Worm (Caenorhabditis elegans) whole organism, L4 larva: ENCODE data around the gene yju-2.

ENCODE experiments used
- F37D6.2 ChIP-seq: sonication (generic microtip); optimal IDR thresholded peaks from 2 replicates; lab custom pipeline; 2016; ENCODE audit warnings: mild to moderate bottlenecking, missing genetic modification characterization, missing compliant biosample characterization
- F44E2.7 ChIP-seq: fragments of 200-800 bp; sonication (Bioruptor generic); IDR thresholded peaks from 2 replicates; pipeline ENCODE4 v2.1.2; 2022; ENCODE audit warnings: missing genetic modification characterization, missing compliant biosample characterization
- F49E8.2 ChIP-seq: sonication (generic microtip); optimal IDR thresholded peaks from 2 replicates; lab custom pipeline; 2016; ENCODE audit warnings: missing compliant biosample characterization, mild to moderate bottlenecking, missing genetic modification characterization, borderline replicate concordance
- R02D3.7 ChIP-seq: fragments of 150-350 bp; sonication (generic microtip); optimal IDR thresholded peaks from 3 replicates; lab custom pipeline; 2014; ENCODE audit warnings: missing biosample characterization, missing genetic modification characterization
- T20F7.1 ChIP-seq: fragments of 200-800 bp; sonication (Bioruptor generic); optimal IDR thresholded peaks from 2 replicates; lab custom pipeline; 2018; ENCODE audit warnings: mild to moderate bottlenecking, missing genetic modification characterization, missing compliant biosample characterization
- T26A8.4 ChIP-seq: fragments of 200-800 bp; sonication (Bioruptor generic); IDR thresholded peaks from 2 replicates; pipeline ENCODE4 v1.3.6; 2022; ENCODE audit warnings: missing genetic modification characterization, missing compliant biosample characterization
- Y48G9A.11 ChIP-seq: fragments of 200-800 bp; sonication (Bioruptor generic); IDR thresholded peaks from 2 replicates; pipeline ENCODE4 v1.3.6; 2022; ENCODE audit warnings: missing genetic modification reagents, missing genetic modification characterization, missing compliant biosample characterization
- ZK337.2 ChIP-seq: fragments of 200-800 bp; sonication (Bioruptor generic); IDR thresholded peaks from 2 replicates; pipeline ENCODE4 v1.3.6; 2022; ENCODE audit warnings: missing genetic modification reagents, missing genetic modification characterization, missing compliant biosample characterization
- ZK546.5 ChIP-seq, 2 experiments: sonication (generic microtip); optimal IDR thresholded peaks; 2 replicates each; lab custom pipeline; 2017; ENCODE audit warnings: missing biosample characterization in 2 of 2, missing genetic modification characterization in 2 of 2
- ceh-28 ChIP-seq: fragments of 150-350 bp; optimal IDR thresholded peaks from 2 replicates; lab custom pipeline; 2014; ENCODE audit warnings: missing biosample characterization, missing genetic modification reagents, missing genetic modification characterization
- ceh-62 ChIP-seq: sonication (generic microtip); optimal IDR thresholded peaks from 2 replicates; lab custom pipeline; 2017; ENCODE audit warnings: missing biosample characterization, missing genetic modification characterization
- ceh-82 ChIP-seq: sonication (generic microtip); optimal IDR thresholded peaks from 2 replicates; lab custom pipeline; 2017; ENCODE audit warnings: missing biosample characterization, missing genetic modification characterization
- ctbp-1 ChIP-seq: fragments of 200-800 bp; sonication (Bioruptor generic); IDR thresholded peaks from 2 replicates; pipeline ENCODE4 v1.3.6; 2022; ENCODE audit warnings: missing genetic modification reagents, missing genetic modification characterization, missing compliant biosample characterization
- daf-16 ChIP-seq, 3 experiments: sonication (generic microtip); optimal IDR thresholded peaks; 2 replicates each; lab custom pipeline; 2016 to 2017; ENCODE audit warnings: missing genetic modification characterization in 3 of 3, missing genetic modification reagents in 3 of 3, mild to moderate bottlenecking in 2 of 3, missing compliant biosample characterization in 2 of 3, missing biosample characterization in 1 of 3, moderate library complexity in 1 of 3
- daf-19 ChIP-seq: fragments of 200-800 bp; sonication (Bioruptor generic); conservative IDR thresholded peaks from 2 replicates; pipeline ENCODE4 v1.3.6; 2022; ENCODE audit warnings: missing genetic modification characterization, missing compliant biosample characterization
- daf-8 ChIP-seq: fragments of 200-800 bp; sonication (Bioruptor generic); IDR thresholded peaks from 2 replicates; pipeline ENCODE4 v1.3.6; 2022; ENCODE audit warnings: missing genetic modification characterization, missing compliant biosample characterization
- dmd-6 ChIP-seq: fragments of 200-800 bp; sonication (Bioruptor generic); IDR thresholded peaks from 2 replicates; pipeline ENCODE4 v1.3.6; 2022; ENCODE audit warnings: missing genetic modification reagents, missing genetic modification characterization, missing compliant biosample characterization
- dmd-8 ChIP-seq: fragments of 200-800 bp; sonication (Bioruptor generic); IDR thresholded peaks from 2 replicates; pipeline ENCODE4 v1.3.6; 2022; ENCODE audit warnings: missing genetic modification characterization, missing compliant biosample characterization
- dpl-1 ChIP-seq: fragments of 150-350 bp; optimal IDR thresholded peaks from 2 replicates; lab custom pipeline; 2014; ENCODE audit warnings: missing biosample characterization, missing genetic modification reagents, missing genetic modification characterization
- egl-27 ChIP-seq: sonication (generic microtip); optimal IDR thresholded peaks from 3 replicates; lab custom pipeline; 2017; ENCODE audit warnings: missing biosample characterization, missing genetic modification reagents, missing genetic modification characterization
- egl-43 ChIP-seq: fragments of 200-800 bp; sonication (Bioruptor generic); IDR thresholded peaks from 2 replicates; pipeline ENCODE4 v1.3.6; 2022; ENCODE audit warnings: missing genetic modification reagents, missing genetic modification characterization, missing compliant biosample characterization
- fkh-10 ChIP-seq: fragments of 150-350 bp; optimal IDR thresholded peaks from 2 replicates; lab custom pipeline; 2014; ENCODE audit warnings: missing biosample characterization, missing genetic modification reagents, missing genetic modification characterization
- hif-1 ChIP-seq, 2 experiments: sonication (generic microtip); optimal IDR thresholded peaks; 2 replicates each; lab custom pipeline; 2016 to 2017; ENCODE audit warnings: missing compliant biosample characterization in 2 of 2, missing genetic modification characterization in 2 of 2, missing genetic modification reagents in 2 of 2, missing genotype in 2 of 2, mild to moderate bottlenecking in 1 of 2
- hlh-11 ChIP-seq: fragments of 200-800 bp; sonication (Bioruptor generic); optimal IDR thresholded peaks from 2 replicates; lab custom pipeline; 2018; ENCODE audit warnings: mild to moderate bottlenecking, missing genetic modification characterization, missing compliant biosample characterization
- hlh-30 ChIP-seq: sonication (generic microtip); optimal IDR thresholded peaks from 2 replicates; lab custom pipeline; 2017; ENCODE audit warnings: antibody characterized with exemption, mild to moderate bottlenecking, missing genetic modification characterization, missing compliant biosample characterization; ENCODE audit not compliant: insufficient read depth
- hmg-1.1 ChIP-seq: fragments of 200-800 bp; sonication (Bioruptor generic); IDR thresholded peaks from 2 replicates; pipeline ENCODE4 v1.3.6; 2022; ENCODE audit warnings: missing genetic modification reagents, missing genetic modification characterization, missing compliant biosample characterization
- lin-29 ChIP-seq: fragments of 200-800 bp; sonication (Bioruptor generic); IDR thresholded peaks from 2 replicates; pipeline ENCODE4 v1.3.6; 2022; ENCODE audit warnings: missing genetic modification reagents, missing genetic modification characterization, missing compliant biosample characterization
- lin-38 ChIP-seq: fragments of 200-800 bp; sonication (Bioruptor generic); IDR thresholded peaks from 2 replicates; pipeline ENCODE4 v1.3.6; 2022; ENCODE audit warnings: missing genetic modification reagents, missing genetic modification characterization, missing compliant biosample characterization
- lin-39 ChIP-seq: fragments of 150-350 bp; optimal IDR thresholded peaks from 2 replicates; lab custom pipeline; 2014; ENCODE audit warnings: missing biosample characterization, missing genetic modification reagents, missing genetic modification characterization
- lsy-2 ChIP-seq, 2 experiments: fragments of 150-350 bp in 1 of 2; sonication (generic microtip) in 1 of 2; optimal IDR thresholded peaks; 2 replicates each; lab custom pipeline; 2014 to 2017; ENCODE audit warnings: missing biosample characterization in 2 of 2, missing genetic modification characterization in 2 of 2
- madf-9 ChIP-seq: fragments of 200-800 bp; sonication (Bioruptor generic); conservative IDR thresholded peaks from 2 replicates; pipeline ENCODE4 v1.3.6; 2022; ENCODE audit warnings: missing genetic modification reagents, missing genetic modification characterization, missing compliant biosample characterization
- nhr-10 ChIP-seq: fragments of 150-350 bp; optimal IDR thresholded peaks from 2 replicates; lab custom pipeline; 2014; ENCODE audit warnings: missing biosample characterization, missing genetic modification characterization
- nhr-102 ChIP-seq: sonication (generic microtip); optimal IDR thresholded peaks from 2 replicates; lab custom pipeline; 2016; ENCODE audit warnings: mild to moderate bottlenecking, missing genetic modification characterization, moderate library complexity, missing compliant biosample characterization
- nhr-11 ChIP-seq: fragments of 150-350 bp; optimal IDR thresholded peaks from 2 replicates; lab custom pipeline; 2014; ENCODE audit warnings: missing biosample characterization, missing genetic modification characterization
- nhr-111 ChIP-seq: fragments of 200-800 bp; sonication (Bioruptor generic); optimal IDR thresholded peaks from 2 replicates; lab custom pipeline; 2018; ENCODE audit warnings: mild to moderate bottlenecking, missing genetic modification characterization, missing compliant biosample characterization
- nhr-237 ChIP-seq: sonication (generic microtip); optimal IDR thresholded peaks from 2 replicates; lab custom pipeline; 2017; ENCODE audit warnings: missing biosample characterization, missing genetic modification characterization
- nhr-28 ChIP-seq: fragments of 150-350 bp; optimal IDR thresholded peaks from 2 replicates; lab custom pipeline; 2014; ENCODE audit warnings: missing biosample characterization, missing genetic modification characterization
- nhr-41 ChIP-seq: fragments of 200-800 bp; sonication (Bioruptor generic); IDR thresholded peaks from 2 replicates; pipeline ENCODE4 v1.3.6; 2022; ENCODE audit warnings: missing genetic modification reagents, missing genetic modification characterization, missing compliant biosample characterization
- nhr-6 ChIP-seq: fragments of 150-350 bp; optimal IDR thresholded peaks from 2 replicates; lab custom pipeline; 2014; ENCODE audit warnings: missing biosample characterization, missing genetic modification characterization
- pha-4 ChIP-seq, 2 experiments: fragments of 150-350 bp in 1 of 2; fragments of 200-800 bp in 1 of 2; sonication (Bioruptor generic) in 1 of 2; IDR thresholded peaks in 1 of 2; optimal IDR thresholded peaks in 1 of 2; 2 replicates each; pipeline versions ENCODE4 v1.3.6 to Lab custom; 2014 to 2022; ENCODE audit warnings: missing genetic modification characterization in 2 of 2, missing genetic modification reagents in 2 of 2, missing biosample characterization in 1 of 2, missing compliant biosample characterization in 1 of 2
- php-3 ChIP-seq: fragments of 200-800 bp; sonication (Bioruptor generic); IDR thresholded peaks from 2 replicates; pipeline ENCODE4 v1.3.6; 2022; ENCODE audit warnings: missing genetic modification reagents, missing genetic modification characterization, missing compliant biosample characterization
- saeg-2 ChIP-seq: fragments of 200-800 bp; sonication (Bioruptor generic); IDR thresholded peaks from 2 replicates; pipeline ENCODE4 v1.3.6; 2022; ENCODE audit warnings: missing genetic modification reagents, missing genetic modification characterization, missing compliant biosample characterization
- skn-1 ChIP-seq: fragments of 150-350 bp; optimal IDR thresholded peaks from 2 replicates; lab custom pipeline; 2014; ENCODE audit warnings: missing biosample characterization, missing genetic modification characterization
- tra-1 ChIP-seq: fragments of 200-800 bp; sonication (Bioruptor generic); IDR thresholded peaks from 2 replicates; pipeline ENCODE4 v1.3.6; 2022; ENCODE audit warnings: missing genetic modification reagents, missing genetic modification characterization, missing compliant biosample characterization
- unc-39 ChIP-seq: sonication (generic microtip); optimal IDR thresholded peaks from 2 replicates; lab custom pipeline; 2017; ENCODE audit warnings: missing biosample characterization, missing genetic modification characterization
- unc-62 ChIP-seq, 3 experiments: fragments of 150-350 bp in 1 of 3; sonication (generic microtip); optimal IDR thresholded peaks in 2 of 3; peaks in 1 of 3; 1 replicate in 1 of 3; 2 replicates in 2 of 3; lab custom pipeline; 2014 to 2017; ENCODE audit warnings: missing biosample characterization in 3 of 3, missing genetic modification characterization in 3 of 3, missing genetic modification reagents in 3 of 3, missing genotype in 1 of 3
- vab-7 ChIP-seq: fragments of 200-800 bp; sonication (Bioruptor generic); IDR thresholded peaks from 2 replicates; pipeline ENCODE4 v1.3.6; 2022; ENCODE audit warnings: missing genetic modification reagents, missing genetic modification characterization, missing compliant biosample characterization
- zip-2 ChIP-seq: fragments of 150-350 bp; optimal IDR thresholded peaks from 2 replicates; lab custom pipeline; 2014; ENCODE audit warnings: missing biosample characterization, missing genetic modification characterization

Gene yju-2

DNA sequence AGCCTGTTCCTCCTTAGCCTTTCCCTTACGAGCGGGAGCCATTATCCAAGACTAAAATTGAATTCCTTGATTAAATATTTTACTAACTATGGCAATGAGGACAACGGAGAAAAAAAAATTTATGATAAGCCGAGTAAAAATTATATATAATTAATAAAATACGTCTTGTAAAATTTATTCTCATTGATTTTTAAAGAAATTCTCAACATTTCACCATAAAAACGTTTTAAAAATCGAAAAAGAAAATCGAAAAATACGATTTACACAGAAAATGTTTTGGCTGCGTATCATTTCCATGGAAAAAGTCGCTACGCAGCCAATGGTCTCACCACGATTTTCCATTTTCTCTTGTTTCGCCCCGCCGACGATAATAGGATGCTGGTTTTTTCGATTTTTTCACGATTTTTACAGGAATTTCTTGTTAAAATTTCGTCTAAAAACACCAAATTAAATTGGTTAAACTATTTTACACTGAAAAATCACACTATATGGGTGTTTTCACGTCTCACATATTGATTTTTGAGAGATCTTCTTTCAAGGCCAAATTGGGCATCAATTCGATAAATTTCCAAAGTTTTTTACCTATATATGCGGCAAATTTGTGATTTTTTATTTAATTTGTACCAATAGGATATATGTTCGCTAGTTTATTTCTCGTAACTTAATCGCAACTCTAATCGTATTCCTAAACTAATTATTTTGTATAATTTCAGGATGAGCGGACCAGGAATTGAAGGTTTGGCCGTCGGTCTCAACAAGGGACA, 4.4 kb upstream of the yju-2 start, which contains the start of the genes rps-14 and rpl-36:
Gene rps-14 (minus strand): TSS at position 51 of the 764 bp plus-strand sequence.
Gene rpl-36 (plus strand): TSS at position 714 of the 764 bp plus-strand sequence.
- TF ChIP-seq hif-1 (tag; optimal IDR thresholded peaks at IDR 0.05; lab: Kevin White, UChicago) (peak in 1 of 2 experiments; percentile 64), egl-43 (no peak), nhr-237 (tag; lab: Kevin White, UChicago) (no peak), dpl-1 (GFP tag; lab: Kevin White, UChicago) (peak; percentile 89), php-3 (GFP tag; lab: Robert Waterston, UW) (no peak), tra-1 (GFP tag; lab: Robert Waterston, UW) (0 out of 2 replicates have a peak, but pooled peaks have one; percentile 42), unc-39 (tag; lab: Kevin White, UChicago) (no peak), F37D6.2 (peak; percentile 57), vab-7 (GFP tag; lab: Robert Waterston, UW) (no peak), dmd-8 (no peak), dmd-6 (GFP tag; lab: Robert Waterston, UW) (peak; percentile 71), ceh-82 (no peak), saeg-2 (no peak), ceh-62 (tag; lab: Kevin White, UChicago) (no peak), ZK546.5 (tag; optimal IDR thresholded peaks at IDR 0.05; lab: Kevin White, UChicago) (peak in 1 of 2 experiments; percentile 85), egl-27 (tag; lab: Kevin White, UChicago) (no peak), madf-9 (no peak), lin-29 (GFP tag; lab: Robert Waterston, UW) (peak; percentile 12; the same call in 1 of the 2 replicates), T26A8.4 (GFP tag; lab: Robert Waterston, UW) (peak; percentile 59; the same call in 1 of the 2 replicates), nhr-6 (tag; lab: Kevin White, UChicago) (peak; percentile 86), nhr-28 (tag; lab: Kevin White, UChicago) (peak; percentile 64), lin-39 (tag; lab: Kevin White, UChicago) (no peak), ctbp-1 (no peak), nhr-11 (peak; percentile 81), F49E8.2 (tag; lab: Kevin White, UChicago) (no peak), hlh-11 (tag; lab: Kevin White, UChicago) (peak; percentile 80), zip-2 (tag; lab: Kevin White, UChicago) (peak; percentile 9), hmg-1.1 (GFP tag; lab: Robert Waterston, UW) (peak; percentile 62; the same call in 1 of the 2 replicates), ZK337.2 (GFP tag; lab: Robert Waterston, UW) (no peak), nhr-41 (GFP tag; lab: Robert Waterston, UW) (no peak), ceh-28 (tag; lab: Kevin White, UChicago) (no peak), R02D3.7 (tag; lab: Kevin White, UChicago) (no peak), daf-19 (GFP tag; lab: Robert Waterston, UW) (no peak), daf-16 (GFP tag; optimal IDR thresholded peaks at IDR 0.05; lab: Kevin White, UChicago) (peak in 1 of 2 experiments; percentile 33), daf-16 (tag; optimal IDR thresholded peaks at IDR 0.05; lab: Kevin White, UChicago) (peak; percentile 57), skn-1 (no peak), hlh-30 (tag; lab: Kevin White, UChicago) (peak; percentile 77), Y48G9A.11 (no peak), lin-38 (GFP tag; lab: Robert Waterston, UW) (peak; percentile 86), F44E2.7 (GFP tag; lab: Robert Waterston, UW) (no peak), T20F7.1 (GFP tag; lab: Kevin White, UChicago) (peak; percentile 90), daf-8 (GFP tag; lab: Robert Waterston, UW) (no peak), nhr-102 (tag; lab: Kevin White, UChicago) (peak; percentile 75), unc-62 (GFP tag; optimal IDR thresholded peaks at IDR 0.05 in 1 of 2; lab: Kevin White, UChicago) (no peak), unc-62 (tag; optimal IDR thresholded peaks at IDR 0.05; lab: Kevin White, UChicago) (no peak), pha-4 (GFP tag; IDR thresholded peaks at IDR 0.05; lab: Robert Waterston, UW) (peak; percentile 35; the same call in 1 of the 2 replicates), pha-4 (tag; optimal IDR thresholded peaks at IDR 0.05; lab: Kevin White, UChicago) (peak; percentile 92), nhr-10 (tag; lab: Kevin White, UChicago) (no peak), nhr-111 (no peak), lsy-2 (tag; optimal IDR thresholded peaks at IDR 0.05; lab: Kevin White, UChicago) (peak; percentile 43 to 96), fkh-10 (GFP tag; lab: Kevin White, UChicago) (peak; percentile 49)
